Fruit fly (Drosophila melanogaster): ENCODE measurements around the gene Arfrp1.
A peak's percentile ranks its signal among the peaks of the same experiment; 100 is the strongest.

Gene Arfrp1

DNA sequence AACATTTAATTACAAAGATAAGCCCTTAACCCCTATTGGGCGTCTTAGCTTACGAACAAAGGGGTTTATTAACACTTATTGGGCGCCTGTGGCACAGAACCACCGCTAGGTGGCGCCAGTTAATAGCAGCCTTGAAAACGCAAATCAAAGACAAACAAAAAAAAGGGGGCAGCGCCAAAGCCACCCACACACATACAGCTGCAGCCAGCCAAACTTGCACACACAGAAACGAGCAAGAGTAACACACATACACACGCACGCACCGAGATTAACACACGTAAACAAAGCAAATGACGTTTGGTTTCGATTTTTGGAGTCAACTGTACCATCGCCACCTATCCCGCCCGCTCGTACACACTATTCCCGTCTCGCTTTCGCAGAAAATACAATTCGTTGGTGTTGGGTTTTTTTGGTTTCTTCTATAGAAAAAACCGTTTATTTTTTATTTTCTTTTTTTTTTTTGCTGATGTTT is 45.3 kb downstream of the Arfrp1 start:
- TF ChIP-seq CG3726 (GFP tag; IDR thresholded peaks at IDR 0.05) (no peak), h (optimal IDR thresholded peaks at IDR 0.05) (no peak), CG7987 (GFP tag; optimal IDR thresholded peaks at IDR 0.05) (no peak), ATbp (GFP tag; optimal IDR thresholded peaks at IDR 0.05) (peak; percentile 84), CG15696 (tag; optimal IDR thresholded peaks at IDR 0.05) (no peak), insv (GFP tag; optimal IDR thresholded peaks at IDR 0.05) (peak in 1 of 2 experiments; percentile 7), Ravus (GFP tag; IDR thresholded peaks at IDR 0.05) (no peak), CG9876 (GFP tag; optimal IDR thresholded peaks at IDR 0.05) (peak; percentile 23), fd96Cb (tag; optimal IDR thresholded peaks at IDR 0.05) (no peak), chif (GFP tag; optimal IDR thresholded peaks at IDR 0.05) (peak in 1 of 2 experiments; percentile 13), rib (GFP tag; IDR thresholded peaks at IDR 0.05) (peak; percentile 73; the same call in 1 of the 2 replicates), NK7.1 (GFP tag; optimal IDR thresholded peaks at IDR 0.05) (no peak), CG13123 (GFP tag; optimal IDR thresholded peaks at IDR 0.05) (peak; percentile 33), tio (GFP tag; optimal IDR thresholded peaks at IDR 0.05) (no peak), CG3995 (GFP tag; optimal IDR thresholded peaks at IDR 0.05) (no peak), so (GFP tag; IDR thresholded peaks at IDR 0.05) (peak; percentile 71; the same call in 2 of the 3 replicates), CG9727 (GFP tag; optimal IDR thresholded peaks at IDR 0.05) (peak; percentile 30), inv (GFP tag; IDR thresholded peaks at IDR 0.05; ENCODE audit: partially characterized antibody) (no peak), CG7271 (tag; optimal IDR thresholded peaks at IDR 0.05) (no peak), slou (GFP tag; optimal IDR thresholded peaks at IDR 0.05) (peak; percentile 9), CG14710 (tag; optimal IDR thresholded peaks at IDR 0.05) (peak; percentile 15), tin (GFP tag; optimal IDR thresholded peaks at IDR 0.05) (no peak), sima (GFP tag; optimal IDR thresholded peaks at IDR 0.05) (no peak), Sry-δ (GFP tag; optimal IDR thresholded peaks at IDR 0.05) (peak; percentile 7), gfzf (GFP tag; optimal IDR thresholded peaks at IDR 0.05) (peak; percentile 11), maf-S (GFP tag; optimal IDR thresholded peaks at IDR 0.05) (no peak), row (GFP tag; IDR thresholded peaks at IDR 0.05) (peak; percentile 60; the same call in 2 of the 3 replicates), CG13287 (GFP tag; IDR thresholded peaks at IDR 0.05; ENCODE audit: partially characterized antibody) (peak; percentile 13; the same call in 1 of the 2 replicates), E2f2 (GFP tag; IDR thresholded peaks at IDR 0.05) (peak; percentile 30; the same call in 1 of the 2 replicates), B-H2 (GFP tag; optimal IDR thresholded peaks at IDR 0.05) (no peak), jigr1 (GFP tag; IDR thresholded peaks at IDR 0.05) (no peak), chinmo (GFP tag; IDR thresholded peaks at IDR 0.05; ENCODE audit: partially characterized antibody) (peak; percentile 97), CG18011 (GFP tag; optimal IDR thresholded peaks at IDR 0.05) (peak; percentile 13), pros (GFP tag; optimal IDR thresholded peaks at IDR 0.05) (peak; percentile 70), Poxn (GFP tag; IDR thresholded peaks at IDR 0.05) (no peak), Pdp1 (GFP tag; optimal IDR thresholded peaks at IDR 0.05) (peak in 1 of 2 experiments; percentile 47), CG10565 (GFP tag; optimal IDR thresholded peaks at IDR 0.05) (no peak), btn (GFP tag; optimal IDR thresholded peaks at IDR 0.05) (no peak), Lpt (GFP tag; optimal IDR thresholded peaks at IDR 0.05) (no peak), hbn (GFP tag; IDR thresholded peaks at IDR 0.05; ENCODE audit: partially characterized antibody) (no peak), wdn (GFP tag; IDR thresholded peaks at IDR 0.05) (peak; percentile 96), CG12391 (tag; optimal IDR thresholded peaks at IDR 0.05) (peak; percentile 31), CG13424 (tag; optimal IDR thresholded peaks at IDR 0.05) (peak; percentile 2), cad (GFP tag; optimal IDR thresholded peaks at IDR 0.05) (no peak), Max (GFP tag; optimal IDR thresholded peaks at IDR 0.05) (no peak), CG6854 (GFP tag; optimal IDR thresholded peaks at IDR 0.05) (no peak), CG9215 (GFP tag; IDR thresholded peaks at IDR 0.05) (no peak), ems (GFP tag; optimal IDR thresholded peaks at IDR 0.05) (no peak), zen2 (GFP tag; IDR thresholded peaks at IDR 0.05; ENCODE audit: partially characterized antibody) (no peak), CG31388 (GFP tag; optimal IDR thresholded peaks at IDR 0.05) (no peak), vvl (GFP tag; IDR thresholded peaks at IDR 0.05) (peak; percentile 76)

All from whole organism, embryonic.